Fruit fly (Drosophila melanogaster): ENCODE data around the gene Axn.

- TF ChIP-seq psq (optimal IDR thresholded peaks at IDR 0.05) (no peak), h (optimal IDR thresholded peaks at IDR 0.05) (no peak), Myc (optimal IDR thresholded peaks at IDR 0.05) (no peak), insv (optimal IDR thresholded peaks at IDR 0.05) (no peak)
Observed at dm6 chr3R:29995035-29995434, 27.6 kb upstream of the Axn start, which contains the start of the genes CG7903 and Sas-6.
